Fruit fly (Drosophila melanogaster) whole organism, embryonic: ENCODE results near the gene Kdm3.

Experiments used
- Aef1 ChIP-seq: fragments of 200-800 bp; sonication (Bioruptor generic); IDR thresholded peaks from 3 replicates; pipeline ENCODE4 v1.3.6; 2022; ENCODE audit warnings: missing biosample characterization, missing genetic modification characterization
- CG10209 ChIP-seq: fragments of 200-800 bp; sonication (Bioruptor generic); optimal IDR thresholded peaks from 3 replicates; lab custom pipeline; 2017; ENCODE audit warnings: missing biosample characterization, mild to moderate bottlenecking, missing genetic modification characterization, missing genetic modification reagents
- CG1024 ChIP-seq: fragments of 200-800 bp; sonication (Bioruptor generic); IDR thresholded peaks from 2 replicates; pipeline ENCODE4 v1.3.6; 2022; ENCODE audit warnings: missing biosample characterization, missing genetic modification characterization
- CG11093 ChIP-seq: fragments of 200-800 bp; sonication (Bioruptor generic); IDR thresholded peaks from 3 replicates; pipeline ENCODE4 v1.3.6; 2022; ENCODE audit warnings: missing biosample characterization, missing genetic modification characterization
- CG12236 ChIP-seq: fragments of 200-800 bp; sonication (Bioruptor generic); optimal IDR thresholded peaks from 2 replicates; lab custom pipeline; 2016; ENCODE audit warnings: missing biosample characterization, missing genetic modification characterization
- CG15514 ChIP-seq: fragments of 200-800 bp; sonication (Bioruptor generic); optimal IDR thresholded peaks from 3 replicates; lab custom pipeline; 2017; ENCODE audit warnings: missing biosample characterization, missing genetic modification characterization, mild to moderate bottlenecking, moderate library complexity, missing genetic modification reagents
- CG1602 ChIP-seq: fragments of 200-800 bp; sonication (Bioruptor generic); optimal IDR thresholded peaks from 3 replicates; lab custom pipeline; 2016; ENCODE audit warnings: missing biosample characterization, missing genetic modification characterization
- CG2678 ChIP-seq: fragments of 200-800 bp; sonication (Bioruptor generic); optimal IDR thresholded peaks from 3 replicates; lab custom pipeline; 2019; ENCODE audit warnings: missing biosample characterization, mild to moderate bottlenecking, missing genetic modification characterization, moderate library complexity
- CG34224 ChIP-seq: fragments of 200-800 bp; sonication (Bioruptor generic); IDR thresholded peaks from 3 replicates; pipeline ENCODE4 v1.3.6; 2022; ENCODE audit warnings: missing biosample characterization, missing genetic modification characterization; ENCODE audit not compliant: partially characterized antibody
- CG3847 ChIP-seq: fragments of 200-800 bp; sonication (Bioruptor generic); IDR thresholded peaks from 2 replicates; pipeline ENCODE4 v1.3.6; 2022; ENCODE audit warnings: missing biosample characterization, missing genetic modification characterization
- CG4404 ChIP-seq: fragments of 200-800 bp; sonication (Bioruptor generic); IDR thresholded peaks from 2 replicates; pipeline ENCODE4 v1.3.6; 2022; ENCODE audit warnings: missing biosample characterization, missing genetic modification characterization
- CG4424 ChIP-seq: fragments of 200-800 bp; sonication (Bioruptor generic); optimal IDR thresholded peaks from 3 replicates; lab custom pipeline; 2016; ENCODE audit warnings: missing biosample characterization, missing genetic modification characterization
- CG6765 ChIP-seq: fragments of 200-800 bp; sonication (Bioruptor generic); optimal IDR thresholded peaks from 3 replicates; lab custom pipeline; 2017; ENCODE audit warnings: missing biosample characterization, mild to moderate bottlenecking, missing genetic modification characterization
- CG7745 ChIP-seq: fragments of 200-800 bp; sonication (Bioruptor generic); optimal IDR thresholded peaks from 2 replicates; lab custom pipeline; 2018; ENCODE audit warnings: missing biosample characterization, mild to moderate bottlenecking, missing genetic modification characterization, moderate library complexity
- CG7987 ChIP-seq: fragments of 200-800 bp; sonication (Bioruptor generic); optimal IDR thresholded peaks from 2 replicates; lab custom pipeline; 2018; ENCODE audit warnings: missing biosample characterization, mild to moderate bottlenecking, missing genetic modification characterization, moderate library complexity
- CG8281 ChIP-seq: fragments of 200-800 bp; sonication (Bioruptor generic); optimal IDR thresholded peaks from 2 replicates; lab custom pipeline; 2018; ENCODE audit warnings: missing biosample characterization, mild to moderate bottlenecking, missing genetic modification characterization, moderate library complexity
- CoRest ChIP-seq: fragments of 200-800 bp; sonication (Bioruptor generic); optimal IDR thresholded peaks from 3 replicates; lab custom pipeline; 2018; ENCODE audit warnings: missing biosample characterization, mild to moderate bottlenecking, missing genetic modification characterization, moderate library complexity
- D19A ChIP-seq: fragments of 200-800 bp; optimal IDR thresholded peaks from 3 replicates; lab custom pipeline; 2019; ENCODE audit warnings: missing biosample characterization, mild to moderate bottlenecking, missing genetic modification characterization, moderate library complexity
- Dip2 ChIP-seq: fragments of 200-800 bp; sonication (Bioruptor generic); IDR thresholded peaks from 2 replicates; pipeline ENCODE4 v1.3.6; 2022; ENCODE audit warnings: missing biosample characterization, missing genetic modification characterization
- Fer2 ChIP-seq: fragments of 200-800 bp; sonication (Bioruptor generic); optimal IDR thresholded peaks from 2 replicates; lab custom pipeline; 2018; ENCODE audit warnings: missing biosample characterization, mild to moderate bottlenecking, missing genetic modification characterization, moderate library complexity
- Gug ChIP-seq: fragments of 200-800 bp; sonication (Bioruptor generic); IDR thresholded peaks from 4 replicates; pipeline ENCODE4 v1.3.6; 2022; ENCODE audit warnings: missing biosample characterization, missing genetic modification characterization
- H2.0 ChIP-seq: fragments of 200-800 bp; sonication (Bioruptor generic); IDR thresholded peaks from 2 replicates; pipeline ENCODE4 v1.3.6; 2022; ENCODE audit warnings: missing biosample characterization, missing genetic modification characterization
- Hsf ChIP-seq: fragments of 200-800 bp; sonication (Bioruptor generic); optimal IDR thresholded peaks from 3 replicates; lab custom pipeline; 2016; ENCODE audit warnings: missing biosample characterization, missing genetic modification characterization
- MBD-R2 ChIP-seq: fragments of 200-800 bp; sonication (Bioruptor generic); IDR thresholded peaks from 2 replicates; pipeline ENCODE4 v1.3.6; 2022; ENCODE audit warnings: missing biosample characterization, missing genetic modification characterization
- MTF-1 ChIP-seq: fragments of 200-800 bp; sonication (Bioruptor generic); optimal IDR thresholded peaks from 2 replicates; lab custom pipeline; 2018; ENCODE audit warnings: missing biosample characterization, mild to moderate bottlenecking, missing genetic modification characterization, borderline replicate concordance
- Mes4 ChIP-seq: fragments of 200-800 bp; sonication (Bioruptor generic); optimal IDR thresholded peaks from 2 replicates; lab custom pipeline; 2016; ENCODE audit warnings: missing biosample characterization, missing genetic modification characterization
- NC2α ChIP-seq: fragments of 200-800 bp; sonication (Bioruptor generic); optimal IDR thresholded peaks from 2 replicates; lab custom pipeline; 2016; ENCODE audit warnings: missing biosample characterization, missing genetic modification characterization
- Opbp ChIP-seq: fragments of 200-800 bp; sonication (Bioruptor generic); IDR thresholded peaks from 3 replicates; pipeline ENCODE4 v1.3.6; 2022; ENCODE audit warnings: missing biosample characterization, missing genetic modification characterization; ENCODE audit not compliant: partially characterized antibody
- Ravus ChIP-seq: fragments of 200-800 bp; sonication (Bioruptor generic); IDR thresholded peaks from 2 replicates; pipeline ENCODE4 v1.3.6; 2022; ENCODE audit warnings: missing biosample characterization, missing genetic modification characterization
- Ssrp ChIP-seq: fragments of 200-800 bp; sonication (Bioruptor generic); optimal IDR thresholded peaks from 2 replicates; lab custom pipeline; 2018; ENCODE audit warnings: missing biosample characterization, mild to moderate bottlenecking, missing genetic modification characterization, moderate library complexity
- chm ChIP-seq: fragments of 200-800 bp; sonication (Bioruptor generic); IDR thresholded peaks from 2 replicates; pipeline ENCODE4 v1.3.6; 2022; ENCODE audit warnings: missing biosample characterization, missing genetic modification characterization
- chn ChIP-seq: fragments of 200-800 bp; sonication (Bioruptor generic); optimal IDR thresholded peaks from 2 replicates; lab custom pipeline; 2016; ENCODE audit warnings: missing biosample characterization, missing genetic modification characterization
- croc ChIP-seq: fragments of 200-800 bp; sonication (Bioruptor generic); conservative IDR thresholded peaks from 3 replicates; pipeline ENCODE4 v1.3.6; 2022; ENCODE audit warnings: missing biosample characterization, missing genetic modification characterization
- cwo ChIP-seq: fragments of 200-800 bp; sonication (Bioruptor generic); optimal IDR thresholded peaks from 3 replicates; lab custom pipeline; 2017; ENCODE audit warnings: missing biosample characterization, missing genetic modification characterization, mild to moderate bottlenecking, moderate library complexity, missing genetic modification reagents
- dan ChIP-seq: fragments of 200-800 bp; sonication (Bioruptor generic); IDR thresholded peaks from 2 replicates; pipeline ENCODE4 v1.3.6; 2022; ENCODE audit warnings: missing biosample characterization, missing genetic modification characterization
- ems ChIP-seq: fragments of 200-800 bp; sonication (Bioruptor generic); optimal IDR thresholded peaks from 3 replicates; lab custom pipeline; 2016; ENCODE audit warnings: missing biosample characterization, missing genetic modification characterization
- gce ChIP-seq: fragments of 200-800 bp; sonication (Bioruptor generic); IDR thresholded peaks from 3 replicates; pipeline ENCODE4 v1.3.6; 2022; ENCODE audit warnings: missing biosample characterization, missing genetic modification characterization
- gcm2 ChIP-seq: fragments of 200-800 bp; sonication (Bioruptor generic); optimal IDR thresholded peaks from 2 replicates; lab custom pipeline; 2016; ENCODE audit warnings: missing biosample characterization, missing genetic modification characterization
- gsb ChIP-seq: fragments of 200-800 bp; sonication (Bioruptor generic); IDR thresholded peaks from 2 replicates; pipeline ENCODE4 v1.3.6; 2022; ENCODE audit warnings: missing biosample characterization, missing genetic modification characterization
- inv ChIP-seq: fragments of 200-800 bp; sonication (Bioruptor generic); IDR thresholded peaks from 2 replicates; pipeline ENCODE4 v1.3.6; 2022; ENCODE audit warnings: missing biosample characterization, missing genetic modification characterization; ENCODE audit not compliant: partially characterized antibody
- knrl ChIP-seq: fragments of 200-800 bp; sonication (Bioruptor generic); IDR thresholded peaks from 3 replicates; pipeline ENCODE4 v1.3.6; 2022; ENCODE audit warnings: missing biosample characterization, missing genetic modification characterization; ENCODE audit not compliant: partially characterized antibody
- lilli ChIP-seq: fragments of 200-800 bp; sonication (Bioruptor generic); optimal IDR thresholded peaks from 3 replicates; lab custom pipeline; 2016; ENCODE audit warnings: missing biosample characterization, missing genetic modification characterization
- mld ChIP-seq: fragments of 200-800 bp; sonication (Bioruptor generic); IDR thresholded peaks from 3 replicates; pipeline ENCODE4 v1.3.6; 2022; ENCODE audit warnings: missing biosample characterization, missing genetic modification characterization; ENCODE audit not compliant: partially characterized antibody
- odd ChIP-seq: fragments of 200-800 bp; sonication (Bioruptor generic); optimal IDR thresholded peaks from 2 replicates; lab custom pipeline; 2017; ENCODE audit warnings: missing biosample characterization, mild to moderate bottlenecking, missing genetic modification characterization
- pan ChIP-seq, 4 experiments: fragments of >200 bp in 3 of 4; fragments of 200-800 bp in 1 of 4; sonication (Bioruptor generic) in 1 of 4; optimal IDR thresholded peaks in 3 of 4; IDR thresholded peaks in 1 of 4; 2 replicates each; pipeline versions ENCODE4 v1.3.6 to Lab custom; 2017 to 2022; ENCODE audit warnings: missing biosample characterization in 2 of 4, missing genetic modification characterization in 2 of 4, mixed read lengths in 1 of 4
- pho ChIP-seq: fragments of 200-800 bp; sonication (Bioruptor generic); optimal IDR thresholded peaks from 2 replicates; lab custom pipeline; 2016; ENCODE audit warnings: missing biosample characterization, missing genetic modification characterization
- stc ChIP-seq: fragments of 200-800 bp; sonication (Bioruptor generic); IDR thresholded peaks from 2 replicates; pipeline ENCODE4 v1.3.6; 2022; ENCODE audit warnings: missing biosample characterization, missing genetic modification characterization

The Kdm3 gene

DNA sequence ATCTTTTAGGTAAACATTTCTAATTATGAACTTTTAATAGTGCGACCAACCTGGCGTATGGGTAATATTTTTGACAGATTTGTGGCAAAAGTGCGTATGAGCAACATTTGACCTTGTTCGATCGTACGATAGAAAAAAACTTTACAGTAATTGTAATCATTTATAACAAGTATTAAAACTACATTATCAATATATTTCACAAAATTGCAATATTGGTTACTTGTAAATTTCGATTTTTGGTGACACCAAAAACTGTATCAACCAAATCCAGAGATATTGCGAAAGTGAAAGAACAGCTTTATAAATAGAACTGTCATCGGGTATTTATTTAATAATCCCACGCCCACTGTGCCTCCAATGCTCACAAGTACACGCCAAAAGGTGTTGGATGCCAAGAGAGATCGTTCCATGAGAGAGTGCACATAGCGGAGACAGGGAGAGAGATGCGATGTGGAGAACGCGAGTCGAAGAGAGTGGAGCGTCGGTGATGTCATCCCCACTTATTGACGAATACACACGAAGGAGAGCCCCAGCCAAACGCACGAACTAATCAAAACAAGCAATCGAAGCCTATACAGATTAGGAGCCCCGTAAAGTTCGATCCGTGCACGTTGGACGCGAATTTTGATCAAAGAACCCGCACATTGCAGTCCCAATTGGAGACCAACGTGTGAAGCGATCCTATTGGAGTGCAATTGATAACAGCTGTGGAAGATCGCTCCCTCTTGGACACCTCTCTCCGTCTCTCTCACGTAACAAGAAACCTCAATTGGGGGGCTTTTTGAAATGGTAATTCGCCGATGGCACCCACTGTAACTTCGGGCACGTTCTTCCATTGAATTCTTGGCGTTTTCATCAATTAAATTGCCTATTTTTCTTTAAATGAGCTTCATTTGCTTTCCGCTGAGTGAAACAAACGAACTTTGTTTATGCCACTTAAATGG, 17.6 kb downstream of the Kdm3 start (continued):
- TF ChIP-seq Aef1 (GFP tag; lab: Robert Waterston, UW) (peak; percentile 84), dan (GFP tag; lab: Robert Waterston, UW) (peak; percentile 39; the same call in 1 of the 2 replicates), gcm2 (GFP tag; lab: Kevin White, UChicago) (peak; percentile 68), NC2α (GFP tag; lab: Kevin White, UChicago) (peak; percentile 75), CG11093 (GFP tag; lab: Robert Waterston, UW) (peak; percentile 87), Ravus (GFP tag; lab: Robert Waterston, UW) (peak; percentile 56), cwo (GFP tag; lab: Kevin White, UChicago) (peak; percentile 95), Opbp (GFP tag; lab: Robert Waterston, UW) (no peak), odd (peak; percentile 98), CG2678 (peak; percentile 99), Mes4 (GFP tag; lab: Kevin White, UChicago) (peak; percentile 89), ems (GFP tag; lab: Kevin White, UChicago) (peak; percentile 88), CG15514 (GFP tag; lab: Kevin White, UChicago) (peak; percentile 83), chm (GFP tag; lab: Robert Waterston, UW) (peak; percentile 58; the same call in 1 of the 2 replicates), CoRest (peak; percentile 98), lilli (GFP tag; lab: Kevin White, UChicago) (peak; percentile 96), mld (GFP tag; lab: Robert Waterston, UW) (no peak), Fer2 (tag; lab: Kevin White, UChicago) (peak; percentile 85), CG6765 (GFP tag; lab: Kevin White, UChicago) (peak; percentile 97), CG1024 (GFP tag; lab: Robert Waterston, UW) (peak; percentile 50; the same call in 1 of the 2 replicates), CG3847 (GFP tag; lab: Robert Waterston, UW) (peak; percentile 90), gce (GFP tag; lab: Robert Waterston, UW) (peak; percentile 49; the same call in 1 of the 3 replicates), H2.0 (GFP tag; lab: Robert Waterston, UW) (peak; percentile 69), knrl (peak; percentile 55; the same call in 2 of the 3 replicates), CG7745 (tag; lab: Kevin White, UChicago) (no peak), Hsf (GFP tag; lab: Kevin White, UChicago) (peak; percentile 96), Dip2 (GFP tag; lab: Robert Waterston, UW) (peak; percentile 62; the same call in 1 of the 2 replicates), CG34224 (GFP tag; lab: Robert Waterston, UW) (no peak; the same call in 2 of the 3 replicates), D19A (tag; lab: Kevin White, UChicago) (peak; percentile 94), CG4424 (GFP tag; lab: Kevin White, UChicago) (peak; percentile 98), stc (GFP tag; lab: Robert Waterston, UW) (peak; percentile 74), Ssrp (tag; lab: Kevin White, UChicago) (peak; percentile 92), CG10209 (GFP tag; lab: Kevin White, UChicago) (peak; percentile 97), inv (GFP tag; lab: Robert Waterston, UW) (0 out of 2 replicates have a peak, but pooled peaks have one; percentile 33), CG8281 (peak; percentile 83), Gug (GFP tag; lab: Robert Waterston, UW) (peak; percentile 88), pan (optimal IDR thresholded peaks at IDR 0.05; lab: Kevin White, UChicago) (no peak), pan (GFP tag; optimal IDR thresholded peaks at IDR 0.05 in 1 of 2, IDR thresholded peaks at IDR 0.05 in 1 of 2) (peak in 1 of 2 experiments; percentile 86), MTF-1 (GFP tag; lab: Kevin White, UChicago) (peak; percentile 57), CG4404 (GFP tag; lab: Robert Waterston, UW) (peak; percentile 86), gsb (GFP tag; lab: Robert Waterston, UW) (peak; percentile 90), CG12236 (peak; percentile 69), CG1602 (peak; percentile 94), pho (GFP tag; lab: Kevin White, UChicago) (peak; percentile 95), CG7987 (peak; percentile 83), croc (GFP tag; lab: Robert Waterston, UW) (peak; percentile 85), MBD-R2 (GFP tag; lab: Robert Waterston, UW) (peak; percentile 73), chn (GFP tag; lab: Kevin White, UChicago) (peak; percentile 89)
